Fruit fly (Drosophila melanogaster) whole organism, pupa: ENCODE results near the gene C3G.

Experiments used
- CG10348 ChIP-seq: fragments of 200-800 bp; sonication (Bioruptor generic); IDR thresholded peaks from 2 replicates; pipeline ENCODE4 v1.3.6; 2022; ENCODE audit warnings: missing biosample characterization, missing genetic modification characterization
- CG14655 ChIP-seq: fragments of 200-800 bp; sonication (Bioruptor generic); optimal IDR thresholded peaks from 3 replicates; lab custom pipeline; 2017; ENCODE audit warnings: mild to moderate bottlenecking, missing biosample characterization, missing genetic modification reagents, missing genetic modification characterization
- CG32121 ChIP-seq: fragments of 200-800 bp; sonication (Bioruptor generic); IDR thresholded peaks from 2 replicates; pipeline ENCODE4 v1.3.6; 2022; ENCODE audit warnings: missing biosample characterization, missing genetic modification characterization
- Ets98B ChIP-seq: fragments of 200-800 bp; sonication (Bioruptor generic); IDR thresholded peaks from 2 replicates; pipeline ENCODE4 v1.3.6; 2022; ENCODE audit warnings: missing biosample characterization, missing genetic modification characterization
- Pif1A ChIP-seq: fragments of 200-800 bp; sonication (Bioruptor generic); optimal IDR thresholded peaks from 3 replicates; lab custom pipeline; 2016; ENCODE audit warnings: missing biosample characterization, missing genetic modification characterization
- fd96Ca ChIP-seq: fragments of 200-800 bp; sonication (Bioruptor generic); IDR thresholded peaks from 3 replicates; pipeline ENCODE4 v1.3.6; 2022; ENCODE audit warnings: missing biosample characterization, missing genetic modification characterization

DNA sequence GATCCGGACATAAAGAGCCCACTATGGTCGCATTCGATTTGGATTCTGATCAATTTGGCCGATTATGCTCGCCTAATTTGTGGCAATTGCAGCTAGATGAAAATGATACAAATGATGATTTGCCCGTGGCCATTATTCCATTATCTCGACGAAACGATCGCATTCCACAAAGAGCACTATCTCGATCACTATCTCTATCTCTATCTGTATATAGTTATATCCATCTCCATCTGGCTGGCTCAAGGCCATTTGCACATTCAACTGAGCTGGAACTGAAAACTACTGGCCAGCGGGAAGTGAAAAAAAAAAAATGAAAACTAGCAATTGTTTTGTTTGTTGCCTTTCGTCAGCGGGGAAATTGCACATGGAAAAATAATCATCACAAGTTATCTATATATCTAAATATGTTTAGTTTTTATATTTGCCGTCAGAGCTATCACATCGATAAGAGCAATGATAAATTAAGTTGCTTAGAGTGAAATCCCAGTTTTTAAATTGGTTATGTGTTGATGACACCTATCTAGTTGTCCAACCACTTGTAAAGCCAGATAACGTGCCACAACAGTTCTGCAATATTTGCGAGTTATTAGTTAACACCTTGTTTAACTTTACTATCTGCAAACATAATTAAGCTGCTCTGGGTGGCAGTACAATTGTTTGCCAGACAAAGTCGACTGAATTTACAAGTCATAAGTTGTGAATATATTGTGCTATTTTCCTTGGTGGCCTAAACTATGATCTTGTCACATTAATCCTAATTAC is 4.0 kb downstream of the C3G start:
- TF ChIP-seq Ets98B (GFP tag; lab: Robert Waterston, UW) (no peak), fd96Ca (no peak), Pif1A (GFP tag; lab: Kevin White, UChicago) (no peak), CG10348 (GFP tag; lab: Robert Waterston, UW) (no peak), CG32121 (GFP tag; lab: Robert Waterston, UW) (no peak), CG14655 (GFP tag; lab: Kevin White, UChicago) (no peak)
